Worm (Caenorhabditis elegans) whole organism, L1 larva: Measurements from ENCODE around the gene F53C11.5.

Experiments
- ama-1 ChIP-seq: fragments of 150-350 bp; optimal IDR thresholded peaks from 2 replicates; lab custom pipeline; 2014
- ceh-82 ChIP-seq, 3 experiments: fragments of 150-350 bp in 1 of 3; sonication (generic microtip) in 2 of 3; optimal IDR thresholded peaks; 2 replicates each; lab custom pipeline; 2014 to 2017; ENCODE audit warnings: missing biosample characterization in 3 of 3, missing genetic modification characterization in 3 of 3
- ceh-90 ChIP-seq: sonication (generic microtip); optimal IDR thresholded peaks from 2 replicates; lab custom pipeline; 2016; ENCODE audit warnings: missing genetic modification characterization, missing compliant biosample characterization
- egl-27 ChIP-seq, 2 experiments: fragments of 150-350 bp in 1 of 2; sonication (generic microtip); optimal IDR thresholded peaks; 3 replicates each; lab custom pipeline; 2017 to 2018; ENCODE audit warnings: missing biosample characterization in 2 of 2, missing genetic modification characterization in 2 of 2, missing genetic modification reagents in 2 of 2
- elt-3 ChIP-seq, 6 experiments: fragments of 150-350 bp in 1 of 6; sonication (generic microtip); optimal IDR thresholded peaks; 2 replicates each; lab custom pipeline; 2017 to 2018; ENCODE audit warnings: missing biosample characterization in 6 of 6, missing genetic modification characterization in 6 of 6, inconsistent platforms in 1 of 6
- lin-13 ChIP-seq: fragments of 150-350 bp; optimal IDR thresholded peaks from 2 replicates; lab custom pipeline; 2014; ENCODE audit warnings: missing biosample characterization, missing genetic modification reagents, missing genetic modification characterization
- mep-1 ChIP-seq: fragments of 150-350 bp; optimal IDR thresholded peaks from 2 replicates; lab custom pipeline; 2014; ENCODE audit warnings: missing biosample characterization, missing genetic modification characterization
- nhr-237 ChIP-seq: fragments of 150-350 bp; optimal IDR thresholded peaks from 2 replicates; lab custom pipeline; 2014; ENCODE audit warnings: missing biosample characterization, missing genetic modification characterization
- nhr-77 ChIP-seq: fragments of 150-350 bp; optimal IDR thresholded peaks from 2 replicates; lab custom pipeline; 2014; ENCODE audit warnings: missing biosample characterization, missing genetic modification characterization
- nhr-85 ChIP-seq: sonication (generic microtip); peaks from one replicate; lab custom pipeline; 2016; ENCODE audit warnings: missing genetic modification characterization, inconsistent platforms, missing compliant biosample characterization
- pax-3 ChIP-seq: fragments of 200-800 bp; sonication (Bioruptor generic); optimal IDR thresholded peaks from 2 replicates; lab custom pipeline; 2018; ENCODE audit warnings: mild to moderate bottlenecking, missing genetic modification characterization, moderate library complexity, missing compliant biosample characterization
- skn-1 ChIP-seq: fragments of 150-350 bp; optimal IDR thresholded peaks from 2 replicates; lab custom pipeline; 2014; ENCODE audit warnings: missing biosample characterization, missing genetic modification characterization
- vab-15 ChIP-seq: sonication (generic microtip); optimal IDR thresholded peaks from 2 replicates; lab custom pipeline; 2017; ENCODE audit warnings: missing genotype, mild to moderate bottlenecking, missing genetic modification characterization, missing compliant biosample characterization
- ztf-11 ChIP-seq, 2 experiments: sonication (generic microtip); optimal IDR thresholded peaks; 2 replicates each; lab custom pipeline; 2016 to 2017; ENCODE audit warnings: missing genetic modification characterization in 2 of 2, missing biosample characterization in 1 of 2, missing compliant biosample characterization in 1 of 2

- TF ChIP-seq nhr-77 (tag; lab: Kevin White, UChicago): no peak
- no peak for TF ChIP-seq ceh-82 (tag; optimal IDR thresholded peaks at IDR 0.05; lab: Kevin White, UChicago)
- peak; percentile 36 for TF ChIP-seq pax-3
- TF ChIP-seq ceh-90 (tag; lab: Kevin White, UChicago): no peak
- TF ChIP-seq nhr-85 (tag; lab: Kevin White, UChicago): no peak
- no peak for TF ChIP-seq ztf-11 (tag; optimal IDR thresholded peaks at IDR 0.05; lab: Kevin White, UChicago)
- no peak for TF ChIP-seq vab-15 (tag; lab: Kevin White, UChicago)
- no peak for TF ChIP-seq skn-1 (tag; lab: Kevin White, UChicago)
- TF ChIP-seq egl-27 (tag; optimal IDR thresholded peaks at IDR 0.05; lab: Kevin White, UChicago): no peak
- no peak for TF ChIP-seq ama-1 (lab: Kevin White, UChicago)
- TF ChIP-seq nhr-237 (tag; lab: Kevin White, UChicago): no peak
- TF ChIP-seq lin-13: no peak
- no peak for TF ChIP-seq mep-1
- no peak for TF ChIP-seq elt-3 (tag; optimal IDR thresholded peaks at IDR 0.05; lab: Kevin White, UChicago)
These were observed 24.8 kb upstream of the F53C11.5 start, which contains the start of gene F20G2.6 for ce11 chrV:13762426-13763127.
